Fruit fly (Drosophila melanogaster): ENCODE measurements around the gene b.

b gene

DNA sequence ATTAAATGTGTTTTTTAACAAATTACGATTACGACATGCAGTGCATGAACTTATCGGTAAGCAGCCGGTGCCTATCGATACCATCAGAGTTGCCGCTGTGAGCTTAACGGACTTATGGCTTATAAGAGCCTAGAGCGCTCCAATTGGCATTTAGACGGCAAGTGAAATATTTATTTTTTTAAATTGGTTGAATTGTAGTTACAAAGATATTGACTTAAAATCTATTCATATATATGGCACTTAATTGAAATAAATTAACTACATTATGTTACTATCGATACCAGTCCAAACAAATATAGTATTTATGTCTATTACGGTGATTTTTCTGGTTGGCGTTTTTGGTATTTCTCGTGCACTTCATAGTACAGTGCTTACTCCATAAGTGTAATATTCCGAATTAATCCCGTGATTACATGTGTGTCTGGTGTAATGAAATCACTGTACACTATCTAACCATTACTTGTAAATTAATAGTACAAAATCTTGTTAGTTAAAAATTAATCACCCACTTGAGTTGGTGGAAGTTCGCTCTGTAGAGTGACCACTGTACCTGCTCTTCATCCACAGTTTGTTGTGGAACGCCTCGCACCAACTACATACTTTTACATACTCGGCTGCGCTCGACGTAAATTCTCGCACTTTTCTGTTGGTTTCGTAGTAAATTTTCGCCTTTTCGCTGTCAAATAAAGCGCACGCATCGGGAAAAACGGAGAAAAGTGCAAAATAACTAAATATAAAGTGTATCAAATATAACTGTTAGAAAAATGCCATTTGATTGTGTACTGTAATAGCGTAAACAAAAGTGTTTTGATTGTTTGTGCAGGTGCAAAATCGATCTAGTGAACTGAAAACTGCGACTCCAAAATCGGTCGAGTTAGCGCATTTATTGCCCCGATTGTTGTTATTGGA, 14.2 kb downstream of the b start, which contains the start of the genes mRpS23 and CenG1A (continued):
- TF ChIP-seq Hr39 (optimal IDR thresholded peaks at IDR 0.05) = no peak
- TF ChIP-seq tna (GFP tag; IDR thresholded peaks at IDR 0.05; ENCODE audit: partially characterized antibody) = peak; percentile 53
- TF ChIP-seq CG11695 (GFP tag; IDR thresholded peaks at IDR 0.05) = peak; percentile 100
- peak; percentile 99 for TF ChIP-seq CG10267 (tag; optimal IDR thresholded peaks at IDR 0.05)
- TF ChIP-seq CG1832 (GFP tag; optimal IDR thresholded peaks at IDR 0.05) = no peak
- TF ChIP-seq CG7271 (tag; optimal IDR thresholded peaks at IDR 0.05) = peak; percentile 99
- peak; percentile 100 for TF ChIP-seq en (GFP tag; optimal IDR thresholded peaks at IDR 0.05)
- peak; percentile 99 for TF ChIP-seq cwo (GFP tag; optimal IDR thresholded peaks at IDR 0.05)
- peak; percentile 91 for TF ChIP-seq Deaf1 (tag; optimal IDR thresholded peaks at IDR 0.05)
- peak; percentile 100 for TF ChIP-seq CG8765 (GFP tag; IDR thresholded peaks at IDR 0.05)
- TF ChIP-seq CG14667 (GFP tag; IDR thresholded peaks at IDR 0.05) = peak; percentile 100
- peak; percentile 100 for TF ChIP-seq bab2 (GFP tag; optimal IDR thresholded peaks at IDR 0.05)
- TF ChIP-seq Nf-YC (tag; optimal IDR thresholded peaks at IDR 0.05) = peak; percentile 94
- peak; percentile 99 for TF ChIP-seq Vsx1 (GFP tag; optimal IDR thresholded peaks at IDR 0.05)
- peak; percentile 80 for TF ChIP-seq CG15479 (GFP tag; optimal IDR thresholded peaks at IDR 0.05)
- TF ChIP-seq CG4424 (GFP tag; optimal IDR thresholded peaks at IDR 0.05) = peak; percentile 100
- no peak for TF ChIP-seq cad (GFP tag; optimal IDR thresholded peaks at IDR 0.05)
- peak; percentile 100 for TF ChIP-seq CG1529 (GFP tag; optimal IDR thresholded peaks at IDR 0.05)
- TF ChIP-seq CG18476 (GFP tag; optimal IDR thresholded peaks at IDR 0.05) = peak; percentile 99
- peak; percentile 95 for TF ChIP-seq CG6654 (GFP tag; optimal IDR thresholded peaks at IDR 0.05)
- peak; percentile 100 for TF ChIP-seq pho (GFP tag; optimal IDR thresholded peaks at IDR 0.05)
- TF ChIP-seq CG12236 (GFP tag; optimal IDR thresholded peaks at IDR 0.05) = peak; percentile 99
- TF ChIP-seq D (optimal IDR thresholded peaks at IDR 0.05) = no peak
- TF ChIP-seq D (GFP tag; optimal IDR thresholded peaks at IDR 0.05) = peak; percentile 99
- peak; percentile 100 for TF ChIP-seq CG18599 (GFP tag; optimal IDR thresholded peaks at IDR 0.05)
- peak; percentile 96 for TF ChIP-seq psq (GFP tag; optimal IDR thresholded peaks at IDR 0.05)
- TF ChIP-seq CG15269 (tag; optimal IDR thresholded peaks at IDR 0.05) = peak; percentile 100
- peak; percentile 100 for TF ChIP-seq Antp (GFP tag; optimal IDR thresholded peaks at IDR 0.05)
- peak; percentile 100 for TF ChIP-seq CG9817 (tag; optimal IDR thresholded peaks at IDR 0.05)
- TF ChIP-seq jumu (GFP tag; optimal IDR thresholded peaks at IDR 0.05) = peak; percentile 100
- peak; percentile 77 for TF ChIP-seq inv (GFP tag; IDR thresholded peaks at IDR 0.05; ENCODE audit: partially characterized antibody)
- TF ChIP-seq CG9932 (GFP tag; IDR thresholded peaks at IDR 0.05) = peak; percentile 100
- TF ChIP-seq az2 (GFP tag; optimal IDR thresholded peaks at IDR 0.05) = peak; percentile 100
- peak; percentile 94 for TF ChIP-seq kni (GFP tag; optimal IDR thresholded peaks at IDR 0.05)
- TF ChIP-seq oc (tag; optimal IDR thresholded peaks at IDR 0.05) = peak; percentile 100
- peak; percentile 99 for TF ChIP-seq CG10147 (GFP tag; optimal IDR thresholded peaks at IDR 0.05)
- peak; percentile 100 for TF ChIP-seq Dip3 (GFP tag; optimal IDR thresholded peaks at IDR 0.05)
- peak; percentile 100 for TF ChIP-seq al (GFP tag; IDR thresholded peaks at IDR 0.05)
- peak; percentile 100 for TF ChIP-seq Ets65A (GFP tag)
- peak; percentile 99 for TF ChIP-seq klu (GFP tag; IDR thresholded peaks at IDR 0.05)
- peak; percentile 99 for TF ChIP-seq CG11696 (GFP tag; IDR thresholded peaks at IDR 0.05)
- peak; percentile 100 for TF ChIP-seq rib (GFP tag; IDR thresholded peaks at IDR 0.05)
- TF ChIP-seq exex (tag; optimal IDR thresholded peaks at IDR 0.05) = peak; percentile 98
- TF ChIP-seq CG7987 (GFP tag; optimal IDR thresholded peaks at IDR 0.05) = peak; percentile 99
- TF ChIP-seq ranshi (GFP tag; IDR thresholded peaks at IDR 0.05) = peak; percentile 100
- peak; percentile 52 to 78 for TF ChIP-seq crp (GFP tag; optimal IDR thresholded peaks at IDR 0.05)
- TF ChIP-seq CG9437 (GFP tag; optimal IDR thresholded peaks at IDR 0.05) = peak; percentile 96
- TF ChIP-seq Rx (GFP tag; IDR thresholded peaks at IDR 0.05) = peak; percentile 100
- TF ChIP-seq CG17359 (tag; optimal IDR thresholded peaks at IDR 0.05) = peak; percentile 100

Measured in whole organism, embryonic.